Fruit fly (Drosophila melanogaster) whole organism, embryonic: Measurements from ENCODE around the gene CG44000.

ENCODE experiments used
- Antp ChIP-seq: fragments of 200-800 bp; sonication (Bioruptor generic); optimal IDR thresholded peaks from 3 replicates; lab custom pipeline; 2016; ENCODE audit warnings: missing biosample characterization, missing genetic modification characterization
- Awh ChIP-seq: fragments of 200-800 bp; sonication (Bioruptor generic); IDR thresholded peaks from 2 replicates; pipeline ENCODE4, ENCODE4 v1.3.6; 2022; ENCODE audit warnings: missing biosample characterization, missing genetic modification characterization
- CG10267 ChIP-seq: fragments of 200-800 bp; sonication (Bioruptor generic); optimal IDR thresholded peaks from 2 replicates; lab custom pipeline; 2018; ENCODE audit warnings: missing biosample characterization, mild to moderate bottlenecking, missing genetic modification characterization, moderate library complexity
- CG11247 ChIP-seq: fragments of 200-800 bp; sonication (Bioruptor generic); IDR thresholded peaks from 2 replicates; pipeline ENCODE4 v1.3.6; 2022; ENCODE audit warnings: missing biosample characterization, missing genetic modification characterization
- CG11504 ChIP-seq: fragments of 200-800 bp; sonication (Bioruptor generic); optimal IDR thresholded peaks from 3 replicates; lab custom pipeline; 2019; ENCODE audit warnings: missing biosample characterization, mild to moderate bottlenecking, missing genetic modification characterization, moderate library complexity
- CG11723 ChIP-seq: fragments of 200-800 bp; sonication (Bioruptor generic); optimal IDR thresholded peaks from 2 replicates; lab custom pipeline; 2017; ENCODE audit warnings: missing biosample characterization, mild to moderate bottlenecking, missing genetic modification characterization
- CG12942 ChIP-seq: fragments of 200-800 bp; sonication (Bioruptor generic); optimal IDR thresholded peaks from 3 replicates; lab custom pipeline; 2016; ENCODE audit warnings: missing biosample characterization, missing genetic modification characterization
- CG14965 ChIP-seq: fragments of 200-800 bp; sonication (Bioruptor generic); optimal IDR thresholded peaks from 2 replicates; lab custom pipeline; 2016; ENCODE audit warnings: missing biosample characterization, missing genetic modification characterization, borderline replicate concordance
- CG15011 ChIP-seq: fragments of 200-800 bp; sonication (Bioruptor generic); optimal IDR thresholded peaks from 3 replicates; lab custom pipeline; 2018; ENCODE audit warnings: missing biosample characterization, mild to moderate bottlenecking, missing genetic modification characterization
- CG15479 ChIP-seq: fragments of 200-800 bp; sonication (Bioruptor generic); optimal IDR thresholded peaks from 3 replicates; lab custom pipeline; 2019; ENCODE audit warnings: missing biosample characterization, mild to moderate bottlenecking, missing genetic modification characterization, moderate library complexity
- CG16815 ChIP-seq: fragments of 200-800 bp; sonication (Bioruptor generic); optimal IDR thresholded peaks from 3 replicates; lab custom pipeline; 2017; ENCODE audit warnings: missing biosample characterization, mild to moderate bottlenecking, missing genetic modification characterization
- CG3163 ChIP-seq: fragments of 200-800 bp; sonication (Bioruptor generic); optimal IDR thresholded peaks from 3 replicates; lab custom pipeline; 2016; ENCODE audit warnings: missing biosample characterization, missing genetic modification characterization
- CG33213 ChIP-seq: fragments of 200-800 bp; sonication (Bioruptor generic); optimal IDR thresholded peaks from 3 replicates; lab custom pipeline; 2016; ENCODE audit warnings: missing biosample characterization, missing genetic modification characterization
- CG34224 ChIP-seq: fragments of 200-800 bp; sonication (Bioruptor generic); IDR thresholded peaks from 3 replicates; pipeline ENCODE4 v1.3.6; 2022; ENCODE audit warnings: missing biosample characterization, missing genetic modification characterization; ENCODE audit not compliant: partially characterized antibody
- CG5245 ChIP-seq: fragments of 200-800 bp; sonication (Bioruptor generic); optimal IDR thresholded peaks from 3 replicates; lab custom pipeline; 2016; ENCODE audit warnings: missing biosample characterization, missing genetic modification characterization
- CG8359 ChIP-seq: fragments of 200-800 bp; sonication (Bioruptor generic); optimal IDR thresholded peaks from 2 replicates; lab custom pipeline; 2017; ENCODE audit warnings: missing biosample characterization, mild to moderate bottlenecking, missing genetic modification characterization, borderline replicate concordance
- CG8478 ChIP-seq: fragments of >200 bp; optimal IDR thresholded peaks from 2 replicates; lab custom pipeline; 2018
- CG8924 ChIP-seq: fragments of 200-800 bp; optimal IDR thresholded peaks from 3 replicates; lab custom pipeline; 2019; ENCODE audit warnings: missing biosample characterization, mild to moderate bottlenecking, missing genetic modification characterization, moderate library complexity
- CG9727 ChIP-seq: fragments of 200-800 bp; sonication (Bioruptor generic); optimal IDR thresholded peaks from 3 replicates; lab custom pipeline; 2017; ENCODE audit warnings: missing biosample characterization, mild to moderate bottlenecking, missing genetic modification characterization
- CHES-1-like ChIP-seq: fragments of 200-800 bp; sonication (Bioruptor generic); optimal IDR thresholded peaks from 2 replicates; lab custom pipeline; 2016; ENCODE audit warnings: missing biosample characterization, missing genetic modification characterization
- Camta ChIP-seq: fragments of 200-800 bp; sonication (Bioruptor generic); optimal IDR thresholded peaks from 2 replicates; lab custom pipeline; 2016; ENCODE audit warnings: missing biosample characterization, missing genetic modification characterization
- Chrac-16 ChIP-seq: fragments of 200-800 bp; sonication (Bioruptor generic); optimal IDR thresholded peaks from 3 replicates; lab custom pipeline; 2016; ENCODE audit warnings: missing biosample characterization, missing genetic modification characterization
- Fer1 ChIP-seq: fragments of 200-800 bp; sonication (Bioruptor generic); optimal IDR thresholded peaks from 2 replicates; lab custom pipeline; 2017; ENCODE audit warnings: missing biosample characterization, mild to moderate bottlenecking, missing genetic modification characterization
- Lhr ChIP-seq: fragments of 200-800 bp; sonication (Bioruptor generic); optimal IDR thresholded peaks from 3 replicates; lab custom pipeline; 2017; ENCODE audit warnings: mild to moderate bottlenecking, missing biosample characterization, missing genetic modification reagents, missing genetic modification characterization
- Lpt ChIP-seq: fragments of >200 bp; optimal IDR thresholded peaks from 2 replicates; lab custom pipeline; 2018; ENCODE audit warnings: missing biosample characterization, missing genetic modification characterization
- NC2α ChIP-seq: fragments of 200-800 bp; sonication (Bioruptor generic); optimal IDR thresholded peaks from 2 replicates; lab custom pipeline; 2016; ENCODE audit warnings: missing biosample characterization, missing genetic modification characterization
- NK7.1 ChIP-seq: fragments of 200-800 bp; sonication (Bioruptor generic); optimal IDR thresholded peaks from 3 replicates; lab custom pipeline; 2016; ENCODE audit warnings: missing biosample characterization, missing genetic modification characterization
- Nf-YA ChIP-seq: fragments of 200-800 bp; sonication (Bioruptor generic); IDR thresholded peaks from 2 replicates; pipeline ENCODE4 v1.3.6; 2022; ENCODE audit warnings: missing biosample characterization, missing genetic modification characterization
- PHDP ChIP-seq: fragments of 200-800 bp; sonication (Bioruptor generic); optimal IDR thresholded peaks from 3 replicates; lab custom pipeline; 2018; ENCODE audit warnings: missing biosample characterization, mild to moderate bottlenecking, missing genetic modification characterization, moderate library complexity
- Ravus ChIP-seq: fragments of 200-800 bp; sonication (Bioruptor generic); IDR thresholded peaks from 2 replicates; pipeline ENCODE4 v1.3.6; 2022; ENCODE audit warnings: missing biosample characterization, missing genetic modification characterization
- Sin3A ChIP-seq: fragments of >200 bp; optimal IDR thresholded peaks from 2 replicates; lab custom pipeline; 2018
- Sox102F ChIP-seq: fragments of 200-800 bp; sonication (Bioruptor generic); optimal IDR thresholded peaks from 2 replicates; lab custom pipeline; 2018; ENCODE audit warnings: missing biosample characterization, mild to moderate bottlenecking, missing genetic modification characterization, moderate library complexity
- Ssrp ChIP-seq: fragments of 200-800 bp; sonication (Bioruptor generic); optimal IDR thresholded peaks from 2 replicates; lab custom pipeline; 2018; ENCODE audit warnings: missing biosample characterization, mild to moderate bottlenecking, missing genetic modification characterization, moderate library complexity
- Vsx1 ChIP-seq: fragments of 200-800 bp; sonication (Bioruptor generic); optimal IDR thresholded peaks from 2 replicates; lab custom pipeline; 2017; ENCODE audit warnings: missing biosample characterization, mild to moderate bottlenecking, missing genetic modification characterization, missing genetic modification reagents
- ewg ChIP-seq: fragments of 200-800 bp; sonication (Bioruptor generic); optimal IDR thresholded peaks from 3 replicates; lab custom pipeline; 2017; ENCODE audit warnings: mild to moderate bottlenecking, missing biosample characterization, missing genetic modification reagents, missing genetic modification characterization
- exex ChIP-seq: fragments of 200-800 bp; sonication (Bioruptor generic); optimal IDR thresholded peaks from 4 replicates; lab custom pipeline; 2018; ENCODE audit warnings: missing biosample characterization, mild to moderate bottlenecking, missing genetic modification characterization, moderate library complexity
- fd64A ChIP-seq: fragments of 200-800 bp; sonication (Bioruptor generic); optimal IDR thresholded peaks from 3 replicates; lab custom pipeline; 2018; ENCODE audit warnings: missing biosample characterization, mild to moderate bottlenecking, missing genetic modification characterization
- gro ChIP-seq: fragments of 200-800 bp; sonication (Bioruptor generic); optimal IDR thresholded peaks from 2 replicates; lab custom pipeline; 2016; ENCODE audit warnings: missing biosample characterization, missing genetic modification characterization
- nau ChIP-seq: fragments of 200-800 bp; sonication (Bioruptor generic); optimal IDR thresholded peaks from 3 replicates; lab custom pipeline; 2017; ENCODE audit warnings: missing biosample characterization, mild to moderate bottlenecking, missing genetic modification characterization, missing genetic modification reagents
- nmo ChIP-seq: fragments of 200-800 bp; sonication (Bioruptor generic); optimal IDR thresholded peaks from 2 replicates; lab custom pipeline; 2018; ENCODE audit warnings: missing biosample characterization, mild to moderate bottlenecking, missing genetic modification characterization, moderate library complexity
- schlank ChIP-seq: fragments of 200-800 bp; sonication (Bioruptor generic); optimal IDR thresholded peaks from 2 replicates; lab custom pipeline; 2018; ENCODE audit warnings: missing biosample characterization, mild to moderate bottlenecking, missing genetic modification characterization
- seq ChIP-seq: fragments of 200-800 bp; sonication (Bioruptor generic); IDR thresholded peaks from 2 replicates; pipeline ENCODE4 v1.3.6; 2022; ENCODE audit warnings: missing biosample characterization, missing genetic modification characterization
- tna ChIP-seq: fragments of 200-800 bp; sonication (Bioruptor generic); IDR thresholded peaks from 2 replicates; pipeline ENCODE4 v1.3.6; 2022; ENCODE audit warnings: missing biosample characterization, missing genetic modification characterization; ENCODE audit not compliant: partially characterized antibody
- zen ChIP-seq: fragments of 200-800 bp; sonication (Bioruptor generic); optimal IDR thresholded peaks from 3 replicates; lab custom pipeline; 2018; ENCODE audit warnings: missing biosample characterization, mild to moderate bottlenecking, missing genetic modification characterization, moderate library complexity
- zfh2 ChIP-seq: fragments of 200-800 bp; sonication (Bioruptor generic); optimal IDR thresholded peaks from 2 replicates; lab custom pipeline; 2016; ENCODE audit warnings: missing biosample characterization, missing genetic modification characterization

Gene CG44000

dm6 chr2L:5004677-5005463 lies 38.2 kb upstream of the CG44000 start (continued):
- TF ChIP-seq CG14965 (GFP tag; lab: Kevin White, UChicago) = peak; percentile 74
- no peak for TF ChIP-seq CG8478 (lab: Kevin White, UChicago)
- peak; percentile 83 for TF ChIP-seq NC2α (GFP tag; lab: Kevin White, UChicago)
- TF ChIP-seq tna (GFP tag; lab: Robert Waterston, UW) = no peak
- peak; percentile 85 for TF ChIP-seq CG10267 (tag; lab: Kevin White, UChicago)
- TF ChIP-seq Nf-YA (GFP tag; lab: Robert Waterston, UW) = peak; percentile 88
- TF ChIP-seq exex = peak; percentile 88
- peak; percentile 91 for TF ChIP-seq NK7.1 (GFP tag; lab: Kevin White, UChicago)
- peak; percentile 88 for TF ChIP-seq zen (tag; lab: Kevin White, UChicago)
- peak; percentile 96 for TF ChIP-seq CG11247 (GFP tag; lab: Robert Waterston, UW)
- TF ChIP-seq CG3163 (GFP tag; lab: Kevin White, UChicago) = peak; percentile 78
- TF ChIP-seq CG5245 = peak; percentile 91
- TF ChIP-seq CG9727 (GFP tag; lab: Kevin White, UChicago) = peak; percentile 93
- peak; percentile 96 for TF ChIP-seq Awh
- TF ChIP-seq zfh2 = peak; percentile 95
- peak; percentile 93 for TF ChIP-seq CG33213 (GFP tag; lab: Kevin White, UChicago)
- no peak for TF ChIP-seq Sin3A
- TF ChIP-seq CG34224 (GFP tag; lab: Robert Waterston, UW) = no peak
- TF ChIP-seq Lhr = peak; percentile 67
- TF ChIP-seq schlank (tag; lab: Kevin White, UChicago) = peak; percentile 94
- TF ChIP-seq nmo (GFP tag; lab: Kevin White, UChicago) = peak; percentile 92
- peak; percentile 94 for TF ChIP-seq Sox102F (GFP tag; lab: Kevin White, UChicago)
- peak; percentile 96 for TF ChIP-seq gro (GFP tag; lab: Kevin White, UChicago)
- peak; percentile 90 for TF ChIP-seq Chrac-16 (GFP tag; lab: Kevin White, UChicago)
- TF ChIP-seq Ravus = peak; percentile 90
- TF ChIP-seq nau = peak; percentile 89
- peak; percentile 87 for TF ChIP-seq CG11723 (GFP tag; lab: Kevin White, UChicago)
- TF ChIP-seq CG16815 = peak; percentile 93
- TF ChIP-seq ewg (GFP tag; lab: Kevin White, UChicago) = peak; percentile 97
- TF ChIP-seq Lpt (GFP tag; lab: Kevin White, UChicago) = no peak
- peak; percentile 97 for TF ChIP-seq Antp (GFP tag; lab: Kevin White, UChicago)
- TF ChIP-seq Ssrp (tag; lab: Kevin White, UChicago) = peak; percentile 89
- TF ChIP-seq CG8359 = peak; percentile 71
- TF ChIP-seq CG15011 (GFP tag; lab: Kevin White, UChicago) = peak; percentile 93
- TF ChIP-seq CG12942 (GFP tag; lab: Kevin White, UChicago) = peak; percentile 84
- TF ChIP-seq seq (GFP tag; lab: Robert Waterston, UW) = peak; percentile 96
- TF ChIP-seq fd64A (GFP tag; lab: Kevin White, UChicago) = peak; percentile 71
- peak; percentile 92 for TF ChIP-seq Camta (GFP tag; lab: Kevin White, UChicago)
- TF ChIP-seq PHDP (tag; lab: Kevin White, UChicago) = peak; percentile 96
- peak; percentile 94 for TF ChIP-seq CG8924
- peak; percentile 96 for TF ChIP-seq CHES-1-like
- TF ChIP-seq Vsx1 (GFP tag; lab: Kevin White, UChicago) = peak; percentile 78
- peak; percentile 93 for TF ChIP-seq CG11504
- TF ChIP-seq CG15479 = no peak
- TF ChIP-seq Fer1 = peak; percentile 98
- TF ChIP-seq, all 482 proteins: peak for 424
